Fruit fly (Drosophila melanogaster) whole organism, pupa: ENCODE results near the gene sosie.

Source experiments
- CG14655 ChIP-seq: fragments of 200-800 bp; sonication (Bioruptor generic); optimal IDR thresholded peaks from 3 replicates; lab custom pipeline; 2017; ENCODE audit warnings: mild to moderate bottlenecking, missing biosample characterization, missing genetic modification reagents, missing genetic modification characterization
- CG17806 ChIP-seq: fragments of 200-800 bp; sonication (Bioruptor generic); optimal IDR thresholded peaks from 2 replicates; lab custom pipeline; 2018; ENCODE audit warnings: missing biosample characterization, mild to moderate bottlenecking, missing genetic modification characterization, moderate library complexity
- CG32121 ChIP-seq: fragments of 200-800 bp; sonication (Bioruptor generic); IDR thresholded peaks from 2 replicates; pipeline ENCODE4 v1.3.6; 2022; ENCODE audit warnings: missing biosample characterization, missing genetic modification characterization
- CG34367 ChIP-seq: fragments of 200-800 bp; sonication (Bioruptor generic); optimal IDR thresholded peaks from 2 replicates; lab custom pipeline; 2018; ENCODE audit warnings: missing biosample characterization, mild to moderate bottlenecking, missing genetic modification characterization
- CG4496 ChIP-seq: fragments of 200-800 bp; sonication (Bioruptor generic); IDR thresholded peaks from 3 replicates; pipeline ENCODE4 v1.3.6; 2022; ENCODE audit warnings: missing biosample characterization, missing genetic modification characterization
- CG8301 ChIP-seq: fragments of 200-800 bp; sonication (Bioruptor generic); optimal IDR thresholded peaks from 2 replicates; lab custom pipeline; 2018; ENCODE audit warnings: missing biosample characterization, mild to moderate bottlenecking, missing genetic modification characterization
- D1 ChIP-seq: fragments of 200-800 bp; sonication (Bioruptor generic); optimal IDR thresholded peaks from 2 replicates; lab custom pipeline; 2018; ENCODE audit warnings: missing biosample characterization, mild to moderate bottlenecking, missing genetic modification characterization, moderate library complexity
- EcR ChIP-seq: fragments of 200-800 bp; sonication (Bioruptor generic); optimal IDR thresholded peaks from 3 replicates; lab custom pipeline; 2019; ENCODE audit warnings: missing biosample characterization, missing genetic modification characterization, mild to moderate bottlenecking, moderate library complexity, missing genetic modification reagents
- Pif1A ChIP-seq: fragments of 200-800 bp; sonication (Bioruptor generic); optimal IDR thresholded peaks from 3 replicates; lab custom pipeline; 2016; ENCODE audit warnings: missing biosample characterization, missing genetic modification characterization
- Pif1B ChIP-seq: fragments of 200-800 bp; sonication (Bioruptor generic); optimal IDR thresholded peaks from 3 replicates; lab custom pipeline; 2016; ENCODE audit warnings: missing biosample characterization, missing genetic modification characterization
- gl ChIP-seq: fragments of 200-800 bp; sonication (Bioruptor generic); optimal IDR thresholded peaks from 2 replicates; lab custom pipeline; 2018; ENCODE audit warnings: missing biosample characterization, mild to moderate bottlenecking, missing genetic modification characterization
- rn ChIP-seq: fragments of 200-800 bp; sonication (Bioruptor generic); IDR thresholded peaks from 2 replicates; pipeline ENCODE4 v1.3.6; 2022; ENCODE audit warnings: missing biosample characterization, missing genetic modification characterization

dm6 chr3R:24809576-24810279 lies 24.0 kb upstream of the sosie start:
- TF ChIP-seq CG17806 (tag; lab: Kevin White, UChicago) (no peak), Pif1A (no peak), CG32121 (GFP tag; lab: Robert Waterston, UW) (no peak), Pif1B (GFP tag; lab: Kevin White, UChicago) (no peak), D1 (no peak), CG14655 (GFP tag; lab: Kevin White, UChicago) (no peak), CG8301 (tag; lab: Kevin White, UChicago) (no peak), rn (no peak), CG4496 (GFP tag; lab: Robert Waterston, UW) (no peak), EcR (GFP tag; lab: Kevin White, UChicago) (no peak), gl (no peak), CG34367 (tag; lab: Kevin White, UChicago) (no peak)
